Fruit fly (Drosophila melanogaster) whole organism, wandering third instar larva: ENCODE results near the gene CG12155.

Experiments used
- Abd-B ChIP-seq: fragments of >200 bp; optimal IDR thresholded peaks from 2 replicates; lab custom pipeline; 2017; ENCODE audit warnings: missing biosample characterization, missing genetic modification characterization
- CG32264 ChIP-seq: fragments of 200-800 bp; sonication (Bioruptor generic); optimal IDR thresholded peaks from 2 replicates; lab custom pipeline; 2016; ENCODE audit warnings: missing biosample characterization, missing genetic modification characterization
- CG9705 ChIP-seq: fragments of 200-800 bp; sonication (Bioruptor generic); optimal IDR thresholded peaks from 2 replicates; lab custom pipeline; 2018; ENCODE audit warnings: missing biosample characterization, mild to moderate bottlenecking, missing genetic modification characterization
- CrebA ChIP-seq: fragments of 200-800 bp; sonication (Bioruptor generic); optimal IDR thresholded peaks from 2 replicates; lab custom pipeline; 2016; ENCODE audit warnings: missing biosample characterization, mild to moderate bottlenecking, missing genetic modification characterization, borderline replicate concordance
- Dfd ChIP-seq: fragments of >200 bp; optimal IDR thresholded peaks from 2 replicates; lab custom pipeline; 2017; ENCODE audit warnings: missing biosample characterization, missing genetic modification characterization
- Dif ChIP-seq: fragments of 200-275, 200-300 bp; sonication (Bioruptor generic); optimal IDR thresholded peaks from 2 replicates; lab custom pipeline; 2018; ENCODE audit warnings: missing biosample characterization, missing genetic modification characterization; ENCODE audit not compliant: partially characterized antibody
- GATAd ChIP-seq: sonication (Bioruptor generic); optimal IDR thresholded peaks from 2 replicates; lab custom pipeline; 2016; ENCODE audit warnings: missing biosample characterization, missing genetic modification characterization
- HLH106 ChIP-seq: fragments of 200-800 bp; optimal IDR thresholded peaks from 3 replicates; lab custom pipeline; 2019; ENCODE audit warnings: missing biosample characterization, mild to moderate bottlenecking, missing genetic modification characterization, moderate library complexity
- Hnf4 ChIP-seq: fragments of 200-800 bp; sonication (Bioruptor generic); optimal IDR thresholded peaks from 2 replicates; lab custom pipeline; 2016; ENCODE audit warnings: missing biosample characterization, mild to moderate bottlenecking, missing genetic modification characterization
- Hr78 ChIP-seq: fragments of >200 bp; optimal IDR thresholded peaks from 2 replicates; lab custom pipeline; 2017; ENCODE audit warnings: missing biosample characterization, missing genetic modification characterization
- Hr83 ChIP-seq: fragments of 200-300 bp; sonication (Bioruptor generic); optimal IDR thresholded peaks from 2 replicates; lab custom pipeline; 2016; ENCODE audit warnings: missing biosample characterization, mild to moderate bottlenecking, missing genetic modification characterization, moderate library complexity; ENCODE audit not compliant: poor library complexity, severe bottlenecking
- Jra ChIP-seq: sonication (Bioruptor generic); optimal IDR thresholded peaks from 2 replicates; lab custom pipeline; 2016; ENCODE audit warnings: missing biosample characterization, missing genetic modification characterization
- Mio ChIP-seq: sonication (Bioruptor generic); optimal IDR thresholded peaks from 2 replicates; lab custom pipeline; 2016; ENCODE audit warnings: missing biosample characterization, missing genetic modification characterization
- Myc ChIP-seq: fragments of >200 bp; optimal IDR thresholded peaks from 2 replicates; lab custom pipeline; 2017
- N ChIP-seq: fragments of >200 bp; optimal IDR thresholded peaks from 2 replicates; lab custom pipeline; 2018; ENCODE audit warnings: missing biosample characterization, missing external identifiers, missing genetic modification characterization
- OdsH ChIP-seq: fragments of 200-800 bp; sonication (Bioruptor generic); optimal IDR thresholded peaks from 2 replicates; lab custom pipeline; 2016; ENCODE audit warnings: missing biosample characterization, mild to moderate bottlenecking, missing genetic modification characterization
- Rel ChIP-seq, 2 experiments: fragments of 200-800 bp; sonication (Bioruptor generic) in 1 of 2; optimal IDR thresholded peaks; 2 replicates in 1 of 2; 3 replicates in 1 of 2; lab custom pipeline; 2016 to 2019; ENCODE audit warnings: mild to moderate bottlenecking in 2 of 2, missing biosample characterization in 2 of 2, missing genetic modification characterization in 2 of 2, moderate library complexity in 1 of 2
- Sp1 ChIP-seq: fragments of 200-800 bp; sonication (Bioruptor generic); optimal IDR thresholded peaks from 3 replicates; lab custom pipeline; 2019; ENCODE audit warnings: missing biosample characterization, mild to moderate bottlenecking, missing genetic modification characterization, moderate library complexity
- Vsx2 ChIP-seq: fragments of 200-300, 225-300 bp; sonication (Bioruptor generic); optimal IDR thresholded peaks from 2 replicates; lab custom pipeline; 2018; ENCODE audit warnings: missing biosample characterization, missing genetic modification characterization; ENCODE audit not compliant: partially characterized antibody
- br ChIP-seq: fragments of 200-800 bp; sonication (Bioruptor generic); optimal IDR thresholded peaks from 2 replicates; lab custom pipeline; 2016; ENCODE audit warnings: missing biosample characterization, missing genetic modification characterization
- brk ChIP-seq: fragments of 200-800 bp; sonication (Bioruptor generic); optimal IDR thresholded peaks from 2 replicates; lab custom pipeline; 2016; ENCODE audit warnings: missing biosample characterization, mild to moderate bottlenecking, missing genetic modification characterization
- dl ChIP-seq, 2 experiments: fragments of 175-275, 200-275 bp in 1 of 2; fragments of 200-275 bp in 1 of 2; sonication (Bioruptor generic); optimal IDR thresholded peaks; lab custom pipeline; 2018; ENCODE audit warnings: mild to moderate bottlenecking in 2 of 2, missing biosample characterization in 2 of 2, missing genetic modification characterization in 2 of 2, moderate library complexity in 2 of 2; ENCODE audit not compliant: partially characterized antibody in 2 of 2, insufficient read depth in 1 of 2
- dmrt93B ChIP-seq: fragments of 200-800 bp; sonication (Bioruptor generic); optimal IDR thresholded peaks from 2 replicates; lab custom pipeline; 2018; ENCODE audit warnings: missing biosample characterization, mild to moderate bottlenecking, missing genetic modification characterization
- dsf ChIP-seq: sonication (Bioruptor generic); optimal IDR thresholded peaks from 2 replicates; lab custom pipeline; 2016; ENCODE audit warnings: missing biosample characterization, missing genetic modification characterization, borderline replicate concordance
- ey ChIP-seq: fragments of 200-800 bp; sonication (Bioruptor generic); optimal IDR thresholded peaks from 2 replicates; lab custom pipeline; 2016; ENCODE audit warnings: missing biosample characterization, missing genetic modification characterization
- foxo ChIP-seq, 2 experiments: fragments of 200-800 bp; sonication (Bioruptor generic); optimal IDR thresholded peaks; 2 replicates in 1 of 2; 3 replicates in 1 of 2; lab custom pipeline; 2016 to 2017; ENCODE audit warnings: missing biosample characterization in 2 of 2, missing genetic modification characterization in 2 of 2
- fru ChIP-seq: fragments of 200-800 bp; sonication (Bioruptor generic); optimal IDR thresholded peaks from 3 replicates; lab custom pipeline; 2016; ENCODE audit warnings: missing biosample characterization, mild to moderate bottlenecking, missing genetic modification characterization
- h ChIP-seq: fragments of 200-800 bp; sonication (Bioruptor generic); optimal IDR thresholded peaks from 3 replicates; lab custom pipeline; 2016; ENCODE audit warnings: missing biosample characterization, mild to moderate bottlenecking, missing genetic modification characterization
- jim ChIP-seq: fragments of 175-275, 200-325 bp; sonication (Bioruptor generic); optimal IDR thresholded peaks from 2 replicates; lab custom pipeline; 2016; ENCODE audit warnings: missing biosample characterization, mild to moderate bottlenecking, missing genetic modification characterization
- lola ChIP-seq: fragments of >200 bp; optimal IDR thresholded peaks from 2 replicates; lab custom pipeline; 2017; ENCODE audit warnings: missing biosample characterization, missing genetic modification characterization
- pan ChIP-seq: fragments of >200 bp; optimal IDR thresholded peaks from 2 replicates; lab custom pipeline; 2017
- psq ChIP-seq: fragments of 200-800 bp; sonication (Bioruptor generic); optimal IDR thresholded peaks from 3 replicates; lab custom pipeline; 2017; ENCODE audit warnings: missing biosample characterization, mild to moderate bottlenecking, missing genetic modification characterization, moderate library complexity
- rgr ChIP-seq: fragments of 200-800 bp; sonication (Bioruptor generic); optimal IDR thresholded peaks from 3 replicates; lab custom pipeline; 2016; ENCODE audit warnings: missing biosample characterization, mild to moderate bottlenecking, missing genetic modification characterization
- sage ChIP-seq: fragments of 200-800 bp; sonication (Bioruptor generic); optimal IDR thresholded peaks from 2 replicates; lab custom pipeline; 2016; ENCODE audit warnings: missing biosample characterization, mild to moderate bottlenecking, missing genetic modification characterization
- sv ChIP-seq: fragments of 200-800 bp; sonication (Bioruptor generic); optimal IDR thresholded peaks from 3 replicates; lab custom pipeline; 2016; ENCODE audit warnings: missing biosample characterization, missing genetic modification characterization
- tai ChIP-seq: sonication (Bioruptor generic); optimal IDR thresholded peaks from 2 replicates; lab custom pipeline; 2016; ENCODE audit warnings: missing biosample characterization, missing genetic modification characterization
- usp ChIP-seq: fragments of >200 bp; optimal IDR thresholded peaks from 2 replicates; lab custom pipeline; 2017; ENCODE audit warnings: missing biosample characterization, missing genetic modification characterization
- woc ChIP-seq: sonication (Bioruptor generic); optimal IDR thresholded peaks from 2 replicates; lab custom pipeline; 2016; ENCODE audit warnings: missing biosample characterization, mild to moderate bottlenecking, missing genetic modification characterization

Gene CG12155

dm6 chrX:7728251-7729164 lies at the start of gene CG12155, which contains the start of gene NELF-B:
CG12155 (plus strand) TSS chrX:7728755.
NELF-B (minus strand) TSS chrX:7728361.
- TF ChIP-seq N (GFP tag; lab: Kevin White, UChicago) = no peak
- no peak for TF ChIP-seq GATAd (GFP tag; lab: Kevin White, UChicago)
- TF ChIP-seq CrebA (GFP tag; lab: Kevin White, UChicago) = no peak
- TF ChIP-seq h (GFP tag; lab: Kevin White, UChicago) = peak; percentile 32
- no peak for TF ChIP-seq Rel (GFP tag; optimal IDR thresholded peaks at IDR 0.05; lab: Kevin White, UChicago)
- TF ChIP-seq Rel (tag; optimal IDR thresholded peaks at IDR 0.05; lab: Kevin White, UChicago) = no peak
- no peak for TF ChIP-seq lola (GFP tag; lab: Kevin White, UChicago)
- no peak for TF ChIP-seq Hr78
- peak; percentile 49 for TF ChIP-seq rgr (GFP tag; lab: Kevin White, UChicago)
- no peak for TF ChIP-seq sv (GFP tag; lab: Kevin White, UChicago)
- TF ChIP-seq Dif (GFP tag; lab: Kevin White, UChicago) = no peak
- TF ChIP-seq HLH106 (tag; lab: Kevin White, UChicago) = peak; percentile 63
- no peak for TF ChIP-seq usp (GFP tag; lab: Kevin White, UChicago)
- no peak for TF ChIP-seq jim (GFP tag; lab: Kevin White, UChicago)
- peak; percentile 34 for TF ChIP-seq OdsH
- no peak for TF ChIP-seq Abd-B (GFP tag; lab: Kevin White, UChicago)
- no peak for TF ChIP-seq tai
- peak; percentile 51 for TF ChIP-seq woc (GFP tag; lab: Kevin White, UChicago)
- peak in 1 of 2 experiments; percentile 67 for TF ChIP-seq foxo (GFP tag; optimal IDR thresholded peaks at IDR 0.05; lab: Kevin White, UChicago)
- TF ChIP-seq dl (GFP tag; optimal IDR thresholded peaks at IDR 0.05; lab: Kevin White, UChicago; ENCODE audit: insufficient read depth in 1 of 2, partially characterized antibody in 2 of 2) = no peak
- no peak for TF ChIP-seq Jra (GFP tag; lab: Kevin White, UChicago)
- TF ChIP-seq Dfd (GFP tag; lab: Kevin White, UChicago) = no peak
- no peak for TF ChIP-seq CG9705 (GFP tag; lab: Kevin White, UChicago)
- TF ChIP-seq Mio (GFP tag; lab: Kevin White, UChicago) = no peak
- no peak for TF ChIP-seq Hnf4 (GFP tag; lab: Kevin White, UChicago)
- peak; percentile 40 for TF ChIP-seq ey (GFP tag; lab: Kevin White, UChicago)
- no peak for TF ChIP-seq CG32264 (GFP tag; lab: Kevin White, UChicago)
- no peak for TF ChIP-seq br
- TF ChIP-seq dsf (GFP tag; lab: Kevin White, UChicago) = no peak
- TF ChIP-seq fru (GFP tag; lab: Kevin White, UChicago) = no peak
- TF ChIP-seq pan (lab: Kevin White, UChicago) = no peak
- peak; percentile 35 for TF ChIP-seq psq (GFP tag; lab: Kevin White, UChicago)
- TF ChIP-seq sage (GFP tag; lab: Kevin White, UChicago) = no peak
- TF ChIP-seq Sp1 (GFP tag; lab: Kevin White, UChicago) = peak; percentile 47
- TF ChIP-seq brk (GFP tag; lab: Kevin White, UChicago) = no peak
- TF ChIP-seq Hr83 (GFP tag; lab: Kevin White, UChicago) = peak; percentile 10
- peak; percentile 2 for TF ChIP-seq Myc (lab: Kevin White, UChicago)
- peak; percentile 50 for TF ChIP-seq dmrt93B
- TF ChIP-seq Vsx2 (GFP tag; lab: Kevin White, UChicago) = no peak

- TF ChIP-seq Myc (lab: Kevin White, UChicago) (peak; percentile 51), jim (GFP tag; lab: Kevin White, UChicago) (no peak), Dif (GFP tag; lab: Kevin White, UChicago) (peak; percentile 49)
Observed at dm6 chrX:7678824-7679223, 49.7 kb upstream of the CG12155 start.
